Fruit fly (Drosophila melanogaster) whole organism, embryonic: ENCODE measurements around the gene CG31103.

Experiments
- Awh ChIP-seq: fragments of 200-800 bp; sonication (Bioruptor generic); IDR thresholded peaks from 2 replicates; pipeline ENCODE4, ENCODE4 v1.3.6; 2022; ENCODE audit warnings: missing biosample characterization, missing genetic modification characterization
- BEAF-32 ChIP-seq: fragments of 200-800 bp; sonication (Bioruptor generic); optimal IDR thresholded peaks from 3 replicates; lab custom pipeline; 2017; ENCODE audit warnings: missing biosample characterization, missing genetic modification characterization, mild to moderate bottlenecking, moderate library complexity, missing genetic modification reagents
- Bdp1 ChIP-seq: fragments of 200-800 bp; sonication (Bioruptor generic); optimal IDR thresholded peaks from 3 replicates; lab custom pipeline; 2016; ENCODE audit warnings: missing biosample characterization, missing genetic modification characterization
- Bteb2 ChIP-seq: fragments of 200-800 bp; sonication (Bioruptor generic); optimal IDR thresholded peaks from 2 replicates; lab custom pipeline; 2016; ENCODE audit warnings: missing biosample characterization, missing genetic modification characterization
- CG10209 ChIP-seq: fragments of 200-800 bp; sonication (Bioruptor generic); optimal IDR thresholded peaks from 3 replicates; lab custom pipeline; 2017; ENCODE audit warnings: missing biosample characterization, mild to moderate bottlenecking, missing genetic modification characterization, missing genetic modification reagents
- CG10321 ChIP-seq: fragments of 200-800 bp; sonication (Bioruptor generic); IDR thresholded peaks from 2 replicates; pipeline ENCODE4 v1.3.6; 2022; ENCODE audit warnings: missing biosample characterization, missing genetic modification characterization
- CG10431 ChIP-seq: fragments of 200-800 bp; sonication (Bioruptor generic); optimal IDR thresholded peaks from 3 replicates; lab custom pipeline; 2018; ENCODE audit warnings: missing biosample characterization, mild to moderate bottlenecking, missing genetic modification characterization
- CG11696 ChIP-seq: fragments of 200-800 bp; sonication (Bioruptor generic); IDR thresholded peaks from 2 replicates; pipeline ENCODE4 v1.3.6; 2022; ENCODE audit warnings: missing biosample characterization, missing genetic modification characterization
- CG12104 ChIP-seq: fragments of 200-800 bp; sonication (Bioruptor generic); optimal IDR thresholded peaks from 3 replicates; lab custom pipeline; 2016; ENCODE audit warnings: missing biosample characterization, missing genetic modification characterization
- CG12299 ChIP-seq: fragments of 200-800 bp; sonication (Bioruptor generic); optimal IDR thresholded peaks from 2 replicates; lab custom pipeline; 2018; ENCODE audit warnings: missing biosample characterization, mild to moderate bottlenecking, missing genetic modification characterization
- CG13775 ChIP-seq: fragments of 200-800 bp; sonication (Bioruptor generic); optimal IDR thresholded peaks from 3 replicates; lab custom pipeline; 2017; ENCODE audit warnings: missing biosample characterization, mild to moderate bottlenecking, missing genetic modification characterization
- CG15514 ChIP-seq: fragments of 200-800 bp; sonication (Bioruptor generic); optimal IDR thresholded peaks from 3 replicates; lab custom pipeline; 2017; ENCODE audit warnings: missing biosample characterization, missing genetic modification characterization, mild to moderate bottlenecking, moderate library complexity, missing genetic modification reagents
- CG1602 ChIP-seq: fragments of 200-800 bp; sonication (Bioruptor generic); optimal IDR thresholded peaks from 3 replicates; lab custom pipeline; 2016; ENCODE audit warnings: missing biosample characterization, missing genetic modification characterization
- CG1603 ChIP-seq: fragments of 200-800 bp; sonication (Bioruptor generic); optimal IDR thresholded peaks from 2 replicates; lab custom pipeline; 2019; ENCODE audit warnings: missing biosample characterization, mild to moderate bottlenecking, missing genetic modification characterization, moderate library complexity
- CG18599 ChIP-seq: fragments of 200-800 bp; sonication (Bioruptor generic); optimal IDR thresholded peaks from 3 replicates; lab custom pipeline; 2017; ENCODE audit warnings: missing biosample characterization, missing genetic modification characterization, mild to moderate bottlenecking, moderate library complexity, missing genetic modification reagents
- CG4617 ChIP-seq: fragments of 200-800 bp; sonication (Bioruptor generic); optimal IDR thresholded peaks from 3 replicates; lab custom pipeline; 2016; ENCODE audit warnings: missing biosample characterization, missing genetic modification characterization, borderline replicate concordance
- CG6689 ChIP-seq: fragments of 200-800 bp; sonication (Bioruptor generic); IDR thresholded peaks from 2 replicates; pipeline ENCODE4 v1.3.6; 2022; ENCODE audit warnings: missing biosample characterization, missing genetic modification characterization
- CG8089 ChIP-seq: fragments of 200-800 bp; sonication (Bioruptor generic); optimal IDR thresholded peaks from 3 replicates; lab custom pipeline; 2016; ENCODE audit warnings: missing biosample characterization, missing genetic modification characterization
- CG8388 ChIP-seq: fragments of 200-800 bp; sonication (Bioruptor generic); optimal IDR thresholded peaks from 2 replicates; lab custom pipeline; 2019; ENCODE audit warnings: missing biosample characterization, mild to moderate bottlenecking, missing genetic modification characterization, moderate library complexity
- CG8765 ChIP-seq: fragments of 200-800 bp; sonication (Bioruptor generic); IDR thresholded peaks from 2 replicates; pipeline ENCODE4 v1.3.6; 2022; ENCODE audit warnings: missing biosample characterization, missing genetic modification characterization
- CG9797 ChIP-seq: fragments of 200-800 bp; sonication (Bioruptor generic); optimal IDR thresholded peaks from 3 replicates; lab custom pipeline; 2018; ENCODE audit warnings: missing biosample characterization, mild to moderate bottlenecking, missing genetic modification characterization
- CG9932 ChIP-seq: fragments of 200-800 bp; sonication (Bioruptor generic); IDR thresholded peaks from 2 replicates; pipeline ENCODE4 v1.3.6; 2022; ENCODE audit warnings: missing biosample characterization, missing genetic modification characterization
- Chrac-16 ChIP-seq: fragments of 200-800 bp; sonication (Bioruptor generic); optimal IDR thresholded peaks from 3 replicates; lab custom pipeline; 2016; ENCODE audit warnings: missing biosample characterization, missing genetic modification characterization
- Dbx ChIP-seq: fragments of 200-800 bp; sonication (Bioruptor generic); IDR thresholded peaks from 3 replicates; pipeline ENCODE4 v1.3.6; 2022; ENCODE audit warnings: missing biosample characterization, missing genetic modification characterization
- Deaf1 ChIP-seq: fragments of 200-800 bp; optimal IDR thresholded peaks from 3 replicates; lab custom pipeline; 2019; ENCODE audit warnings: missing biosample characterization, mild to moderate bottlenecking, missing genetic modification characterization, moderate library complexity
- ERR ChIP-seq: fragments of 200-800 bp; sonication (Bioruptor generic); optimal IDR thresholded peaks from 2 replicates; lab custom pipeline; 2016; ENCODE audit warnings: missing biosample characterization, missing genetic modification characterization
- Fer3 ChIP-seq: fragments of 200-800 bp; sonication (Bioruptor generic); optimal IDR thresholded peaks from 2 replicates; lab custom pipeline; 2018; ENCODE audit warnings: missing biosample characterization, mild to moderate bottlenecking, missing genetic modification characterization, moderate library complexity
- Kr ChIP-seq: fragments of 200-800 bp; sonication (Bioruptor generic); optimal IDR thresholded peaks from 2 replicates; lab custom pipeline; 2017; ENCODE audit warnings: missing biosample characterization, mild to moderate bottlenecking, missing genetic modification characterization
- MBD-R2 ChIP-seq: fragments of 200-800 bp; sonication (Bioruptor generic); IDR thresholded peaks from 2 replicates; pipeline ENCODE4 v1.3.6; 2022; ENCODE audit warnings: missing biosample characterization, missing genetic modification characterization
- MESR4 ChIP-seq: fragments of 200-800 bp; sonication (Bioruptor generic); optimal IDR thresholded peaks from 2 replicates; lab custom pipeline; 2018; ENCODE audit warnings: missing biosample characterization, mild to moderate bottlenecking, missing genetic modification characterization, moderate library complexity
- bcd ChIP-seq: fragments of 200-800 bp; sonication (Bioruptor generic); optimal IDR thresholded peaks from 2 replicates; lab custom pipeline; 2017; ENCODE audit warnings: missing biosample characterization, mild to moderate bottlenecking, missing genetic modification characterization
- bsh ChIP-seq, 2 experiments: fragments of 200-800 bp; sonication (Bioruptor generic); optimal IDR thresholded peaks; 2 replicates each; lab custom pipeline; 2017 to 2018; ENCODE audit warnings: mild to moderate bottlenecking in 2 of 2, missing biosample characterization in 2 of 2, missing genetic modification characterization in 2 of 2, moderate library complexity in 1 of 2
- cato ChIP-seq: fragments of 200-800 bp; sonication (Bioruptor generic); optimal IDR thresholded peaks from 2 replicates; lab custom pipeline; 2016; ENCODE audit warnings: missing biosample characterization, missing genetic modification characterization, borderline replicate concordance
- ewg ChIP-seq: fragments of 200-800 bp; sonication (Bioruptor generic); optimal IDR thresholded peaks from 3 replicates; lab custom pipeline; 2017; ENCODE audit warnings: mild to moderate bottlenecking, missing biosample characterization, missing genetic modification reagents, missing genetic modification characterization
- fd3F ChIP-seq: fragments of 200-800 bp; sonication (Bioruptor generic); optimal IDR thresholded peaks from 2 replicates; lab custom pipeline; 2018; ENCODE audit warnings: missing biosample characterization, mild to moderate bottlenecking, missing genetic modification characterization, moderate library complexity
- kah ChIP-seq: fragments of 200-800 bp; sonication (Bioruptor generic); optimal IDR thresholded peaks from 2 replicates; lab custom pipeline; 2018; ENCODE audit warnings: missing biosample characterization, mild to moderate bottlenecking, missing genetic modification characterization
- nmo ChIP-seq: fragments of 200-800 bp; sonication (Bioruptor generic); optimal IDR thresholded peaks from 2 replicates; lab custom pipeline; 2018; ENCODE audit warnings: missing biosample characterization, mild to moderate bottlenecking, missing genetic modification characterization, moderate library complexity
- phol ChIP-seq: fragments of 200-800 bp; sonication (Bioruptor generic); optimal IDR thresholded peaks from 3 replicates; lab custom pipeline; 2018; ENCODE audit warnings: missing biosample characterization, mild to moderate bottlenecking, missing genetic modification characterization, moderate library complexity
- psq ChIP-seq: fragments of 200-800 bp; sonication (Bioruptor generic); optimal IDR thresholded peaks from 2 replicates; lab custom pipeline; 2017; ENCODE audit warnings: missing biosample characterization, missing genetic modification characterization
- ro ChIP-seq: fragments of 200-800 bp; sonication (Bioruptor generic); IDR thresholded peaks from 2 replicates; pipeline ENCODE4 v1.3.6; 2022; ENCODE audit warnings: missing biosample characterization, missing genetic modification characterization
- row ChIP-seq: fragments of 200-800 bp; sonication (Bioruptor generic); IDR thresholded peaks from 3 replicates; pipeline ENCODE4 v1.3.6; 2022; ENCODE audit warnings: missing biosample characterization, missing genetic modification characterization
- slp2 ChIP-seq: fragments of 200-800 bp; sonication (Bioruptor generic); optimal IDR thresholded peaks from 2 replicates; lab custom pipeline; 2016; ENCODE audit warnings: missing biosample characterization, missing genetic modification characterization
- so ChIP-seq: fragments of 200-800 bp; sonication (Bioruptor generic); IDR thresholded peaks from 3 replicates; pipeline ENCODE4 v1.3.6; 2022; ENCODE audit warnings: missing biosample characterization, missing genetic modification characterization
- sqz ChIP-seq: fragments of 200-800 bp; sonication (Bioruptor generic); optimal IDR thresholded peaks from 3 replicates; lab custom pipeline; 2018; ENCODE audit warnings: missing biosample characterization, mild to moderate bottlenecking, missing genetic modification characterization
- vnd ChIP-seq: fragments of 200-800 bp; sonication (Bioruptor generic); IDR thresholded peaks from 3 replicates; pipeline ENCODE4 v1.3.6; 2022; ENCODE audit warnings: missing biosample characterization, missing genetic modification characterization; ENCODE audit not compliant: partially characterized antibody
- zfh2 ChIP-seq: fragments of 200-800 bp; sonication (Bioruptor generic); optimal IDR thresholded peaks from 2 replicates; lab custom pipeline; 2016; ENCODE audit warnings: missing biosample characterization, missing genetic modification characterization

The CG31103 gene

DNA sequence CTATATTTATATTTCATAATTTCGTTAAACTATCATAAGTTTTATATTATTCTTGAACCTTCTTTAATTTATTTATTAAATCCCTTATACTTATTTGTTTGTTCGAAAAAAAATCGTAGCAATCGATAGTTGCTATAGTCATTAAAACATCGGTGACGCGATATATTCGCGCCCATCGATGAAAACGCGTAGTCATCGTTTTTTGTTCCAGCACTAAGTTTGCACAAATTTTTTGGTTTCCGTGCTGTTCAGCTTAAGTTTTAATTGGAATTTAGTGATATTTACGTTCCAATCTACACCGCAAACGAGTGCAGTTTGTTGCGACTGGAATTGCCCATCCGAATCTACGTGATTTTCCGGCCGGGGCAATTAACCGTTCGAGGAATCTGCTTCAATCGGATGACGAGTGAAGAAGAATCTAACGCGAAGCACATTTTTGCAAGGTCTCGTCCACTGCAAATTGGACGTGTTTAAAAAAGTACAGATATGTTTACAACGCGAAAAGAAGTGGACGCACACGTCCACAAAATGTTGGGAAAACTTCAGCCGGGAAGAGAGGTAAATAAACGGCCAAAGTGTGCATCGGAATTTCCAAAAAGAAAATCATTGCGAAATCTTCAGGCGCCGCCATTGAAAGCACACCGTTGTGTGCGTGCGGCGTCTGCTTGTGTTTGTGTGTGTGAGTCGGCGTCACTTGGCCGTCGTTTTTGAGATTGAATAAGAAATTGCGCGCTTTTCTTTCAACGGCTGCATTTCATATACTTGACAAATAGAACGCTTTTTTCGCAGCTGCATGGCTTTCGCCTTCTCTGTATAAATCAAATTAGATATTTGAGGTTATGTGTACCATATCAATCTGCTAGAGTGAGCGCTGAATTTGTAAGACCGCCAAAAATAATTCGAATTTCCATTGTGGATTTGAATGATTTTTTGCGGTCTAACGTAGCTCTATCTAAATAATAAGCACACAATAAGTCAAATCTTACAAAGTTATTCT is 30.3 kb downstream of the CG31103 start, which contains the start of gene Nup358 (continued):
- TF ChIP-seq vnd (GFP tag; lab: Robert Waterston, UW): peak; percentile 97
- peak; percentile 54; the same call in 1 of the 3 replicates for TF ChIP-seq Dbx (GFP tag; lab: Robert Waterston, UW)
- peak; percentile 24 for TF ChIP-seq MESR4 (GFP tag; lab: Kevin White, UChicago)
- no peak for TF ChIP-seq zfh2 (GFP tag; lab: Kevin White, UChicago)
- no peak for TF ChIP-seq Kr (GFP tag; lab: Kevin White, UChicago)
- TF ChIP-seq CG8089: no peak
- no peak for TF ChIP-seq CG8765
- TF ChIP-seq CG15514: peak; percentile 33
- no peak for TF ChIP-seq slp2 (GFP tag; lab: Kevin White, UChicago)
- peak; percentile 95 for TF ChIP-seq BEAF-32 (GFP tag; lab: Kevin White, UChicago)
- TF ChIP-seq ewg: no peak
- no peak for TF ChIP-seq CG10209 (GFP tag; lab: Kevin White, UChicago)
- TF ChIP-seq Deaf1 (tag; lab: Kevin White, UChicago): no peak
- peak; percentile 55 for TF ChIP-seq nmo (GFP tag; lab: Kevin White, UChicago)
- TF ChIP-seq ro (GFP tag; lab: Robert Waterston, UW): no peak
- no peak for TF ChIP-seq CG6689
- TF ChIP-seq CG12104 (GFP tag; lab: Kevin White, UChicago): no peak
- no peak for TF ChIP-seq CG4617 (GFP tag; lab: Kevin White, UChicago)
- TF ChIP-seq Chrac-16: no peak
- peak; percentile 80 for TF ChIP-seq sqz

DNA sequence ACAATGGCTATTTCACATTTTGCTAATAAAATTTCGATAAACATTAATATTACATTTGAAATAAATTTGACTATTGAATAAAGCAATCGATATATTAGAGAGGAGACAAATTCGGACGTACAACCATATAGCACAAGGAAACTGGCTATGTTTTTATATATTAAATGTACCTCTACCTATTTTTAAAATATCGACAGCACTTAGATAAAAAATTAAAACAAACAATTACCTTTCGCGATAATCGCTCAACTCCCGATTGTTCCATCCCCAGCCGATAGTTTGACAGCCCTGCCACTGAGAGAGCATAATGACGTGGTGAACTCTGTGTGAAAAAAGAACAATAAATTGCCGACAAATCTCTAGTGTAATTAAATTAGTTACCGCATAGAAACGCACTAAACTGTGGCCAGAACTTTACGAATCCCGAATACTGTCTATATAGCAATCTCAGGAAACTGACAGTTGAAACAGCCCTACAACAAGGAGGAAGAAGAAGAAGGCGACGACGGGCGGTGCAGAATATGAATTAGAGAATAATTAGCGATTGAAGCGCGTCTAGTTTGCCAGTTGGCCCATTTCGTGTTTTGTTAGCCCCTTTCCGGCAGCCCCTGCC is 39.6 kb downstream of the CG31103 start, which contains the start of gene CG11857:
Gene CG11857, plus strand, starts transcription at position 271 of the 613 bp plus-strand sequence.
- TF ChIP-seq Fer3 (tag; lab: Kevin White, UChicago): peak; percentile 98
- peak; percentile 93 for TF ChIP-seq Bdp1 (GFP tag; lab: Kevin White, UChicago)
- TF ChIP-seq so (GFP tag; lab: Robert Waterston, UW): peak; percentile 97
- peak; percentile 99 for TF ChIP-seq CG1602 (GFP tag; lab: Kevin White, UChicago)
- peak; percentile 95 for TF ChIP-seq CG12299 (tag; lab: Kevin White, UChicago)
- TF ChIP-seq MBD-R2 (GFP tag; lab: Robert Waterston, UW): peak; percentile 99
- TF ChIP-seq slp2 (GFP tag; lab: Kevin White, UChicago): peak; percentile 96
- TF ChIP-seq Bteb2 (GFP tag; lab: Kevin White, UChicago): peak; percentile 98
- peak; percentile 66 for TF ChIP-seq CG9797 (GFP tag; lab: Kevin White, UChicago)
- peak; percentile 98 for TF ChIP-seq CG13775 (GFP tag; lab: Kevin White, UChicago)
- peak; percentile 82 for TF ChIP-seq CG10431 (GFP tag; lab: Kevin White, UChicago)
- TF ChIP-seq CG11696: peak; percentile 89
- TF ChIP-seq ERR (GFP tag; lab: Kevin White, UChicago): peak; percentile 95
- peak; percentile 93 for TF ChIP-seq psq
- TF ChIP-seq CG18599 (GFP tag; lab: Kevin White, UChicago): peak; percentile 97
- TF ChIP-seq CG1603 (tag; lab: Kevin White, UChicago): peak; percentile 97
- peak; percentile 95 for TF ChIP-seq CG8388 (GFP tag; lab: Kevin White, UChicago)
- peak; percentile 100 for TF ChIP-seq row
- peak; percentile 83 for TF ChIP-seq CG10321 (GFP tag; lab: Robert Waterston, UW)
- TF ChIP-seq kah: peak; percentile 84
- TF ChIP-seq cato (GFP tag; lab: Kevin White, UChicago): peak; percentile 97
- peak; percentile 98 for TF ChIP-seq phol (tag; lab: Kevin White, UChicago)
- peak; percentile 69 to 98 for TF ChIP-seq bsh (GFP tag; optimal IDR thresholded peaks at IDR 0.05; lab: Kevin White, UChicago)
- peak; percentile 100 for TF ChIP-seq CG9932 (GFP tag; lab: Robert Waterston, UW)
- TF ChIP-seq bcd (GFP tag; lab: Kevin White, UChicago): peak; percentile 97
- peak; percentile 97 for TF ChIP-seq Awh (GFP tag; lab: Robert Waterston, UW)
- TF ChIP-seq Chrac-16: peak; percentile 99
- peak; percentile 98 for TF ChIP-seq fd3F (GFP tag; lab: Kevin White, UChicago)
